Worm (Caenorhabditis elegans): ENCODE data around the gene sma-6.

Gene sma-6

ce11 chrII:6341076-6341475 lies 16.8 kb downstream of the sma-6 start:
- no peak for TF ChIP-seq sdc-2 (tag; optimal IDR thresholded peaks at IDR 0.05)
- no peak for TF ChIP-seq ceh-30 (tag; optimal IDR thresholded peaks at IDR 0.05)
- no peak for TF ChIP-seq elt-2 (tag; optimal IDR thresholded peaks at IDR 0.05)
- no peak for TF ChIP-seq pha-2 (tag; optimal IDR thresholded peaks at IDR 0.05)
- TF ChIP-seq rnt-1 (tag; optimal IDR thresholded peaks at IDR 0.05): no peak

- TF ChIP-seq ceh-9 (tag; optimal IDR thresholded peaks at IDR 0.05): no peak
- TF ChIP-seq fkh-6 (tag; optimal IDR thresholded peaks at IDR 0.05): no peak
- no peak for TF ChIP-seq npax-4 (tag; optimal IDR thresholded peaks at IDR 0.05)
- TF ChIP-seq lim-6 (tag; optimal IDR thresholded peaks at IDR 0.05): no peak
- TF ChIP-seq K09A11.1 (tag; optimal IDR thresholded peaks at IDR 0.05; ENCODE audit: insufficient read depth): no peak
- TF ChIP-seq fax-1 (tag; optimal IDR thresholded peaks at IDR 0.05): no peak
- TF ChIP-seq unc-86 (tag; optimal IDR thresholded peaks at IDR 0.05): no peak
- TF ChIP-seq ahr-1 (tag; optimal IDR thresholded peaks at IDR 0.05): no peak
- no peak for TF ChIP-seq F13H6.1 (tag; optimal IDR thresholded peaks at IDR 0.05)
- TF ChIP-seq ceh-2 (tag; optimal IDR thresholded peaks at IDR 0.05): no peak
- no peak for TF ChIP-seq tbx-7 (tag; optimal IDR thresholded peaks at IDR 0.05)
These were observed 18.2 kb downstream of the sma-6 start for ce11 chrII:6342455-6342854.

- TF ChIP-seq ceh-48 (tag; optimal IDR thresholded peaks at IDR 0.05) (no peak), unc-86 (tag; optimal IDR thresholded peaks at IDR 0.05) (no peak), hlh-13 (GFP tag; optimal IDR thresholded peaks at IDR 0.05) (no peak), ceh-2 (tag; optimal IDR thresholded peaks at IDR 0.05) (no peak), ets-4 (tag; optimal IDR thresholded peaks at IDR 0.05) (no peak), pha-2 (tag; optimal IDR thresholded peaks at IDR 0.05) (no peak), eyg-1 (tag; optimal IDR thresholded peaks at IDR 0.05) (no peak), ahr-1 (tag; optimal IDR thresholded peaks at IDR 0.05) (no peak), hlh-30 (tag; optimal IDR thresholded peaks at IDR 0.05; ENCODE audit: insufficient read depth) (no peak), dmd-4 (tag; optimal IDR thresholded peaks at IDR 0.05; ENCODE audit: borderline replicate concordance) (no peak), gmeb-2 (tag; optimal IDR thresholded peaks at IDR 0.05) (no peak), hlh-6 (tag; optimal IDR thresholded peaks at IDR 0.05) (no peak), ceh-45 (GFP tag; IDR thresholded peaks at IDR 0.05) (no peak), odd-2 (tag; optimal IDR thresholded peaks at IDR 0.05) (no peak)
These were observed 19.6 kb downstream of the sma-6 start, which contains the start of gene txt-18 for ce11 chrII:6343893-6344292. txt-18 (plus strand) TSS chrII:6344072.

ce11 chrII:6344513-6344912 lies 20.2 kb downstream of the sma-6 start:
- TF ChIP-seq ceh-18 (tag; optimal IDR thresholded peaks at IDR 0.05): no peak
- no peak for TF ChIP-seq nhr-232 (tag; optimal IDR thresholded peaks at IDR 0.05)
- no peak for TF ChIP-seq ceh-31 (tag; optimal IDR thresholded peaks at IDR 0.05)
- no peak for TF ChIP-seq T23F11.4 (GFP tag; optimal IDR thresholded peaks at IDR 0.05)
- no peak for TF ChIP-seq fax-1 (tag; optimal IDR thresholded peaks at IDR 0.05)
- no peak for TF ChIP-seq ztf-16 (tag; optimal IDR thresholded peaks at IDR 0.05)
- TF ChIP-seq rnt-1 (tag; optimal IDR thresholded peaks at IDR 0.05): no peak
- TF ChIP-seq fkh-6 (tag; optimal IDR thresholded peaks at IDR 0.05): no peak
- no peak for TF ChIP-seq pax-1 (tag; optimal IDR thresholded peaks at IDR 0.05)
- TF ChIP-seq eyg-1 (tag; optimal IDR thresholded peaks at IDR 0.05): no peak
- TF ChIP-seq npax-4 (tag; optimal IDR thresholded peaks at IDR 0.05): no peak
- no peak for TF ChIP-seq pat-9 (tag; optimal IDR thresholded peaks at IDR 0.05)
- no peak for TF ChIP-seq ceh-9 (tag; optimal IDR thresholded peaks at IDR 0.05)
- no peak for TF ChIP-seq Y22D7AL.16 (tag; optimal IDR thresholded peaks at IDR 0.05)
- TF ChIP-seq ceh-48 (tag; optimal IDR thresholded peaks at IDR 0.05): no peak
- TF ChIP-seq lim-6 (tag; optimal IDR thresholded peaks at IDR 0.05): no peak
- TF ChIP-seq pros-1 (tag; optimal IDR thresholded peaks at IDR 0.05): no peak
- TF ChIP-seq ceh-24 (tag; optimal IDR thresholded peaks at IDR 0.05): no peak

Data from whole organism, late embryonic.